Fruit fly (Drosophila melanogaster): Measurements from ENCODE around the gene cerv.

cerv gene

DNA sequence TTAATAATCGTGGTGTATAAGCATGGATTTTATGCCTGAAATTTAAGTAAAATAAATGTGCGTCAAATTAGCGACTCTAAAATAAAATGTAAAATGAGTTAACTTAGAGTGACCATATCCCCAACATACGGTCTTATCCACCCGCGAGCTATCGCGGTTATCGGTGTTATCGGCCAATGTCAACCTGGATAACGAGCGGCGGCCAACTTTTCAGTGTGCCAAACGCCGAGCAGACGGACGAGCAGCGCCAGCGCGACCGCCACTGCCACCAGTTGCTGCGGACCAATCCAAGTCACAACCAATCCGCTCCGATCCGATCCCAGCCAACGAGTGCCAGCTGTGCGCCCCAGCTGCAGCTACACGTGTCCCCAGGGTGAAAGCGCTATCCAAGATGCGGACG lies at the start of gene cerv, which contains the start of gene CG7872:
TSS of gene cerv (minus strand) at position 129 of the 400 bp plus-strand sequence.
TSS of gene CG7872 (plus strand) at position 163 of the 400 bp plus-strand sequence.
- peak; percentile 42 for TF ChIP-seq CG17801 (GFP tag; optimal IDR thresholded peaks at IDR 0.05; ENCODE audit: partially characterized antibody)

DNA sequence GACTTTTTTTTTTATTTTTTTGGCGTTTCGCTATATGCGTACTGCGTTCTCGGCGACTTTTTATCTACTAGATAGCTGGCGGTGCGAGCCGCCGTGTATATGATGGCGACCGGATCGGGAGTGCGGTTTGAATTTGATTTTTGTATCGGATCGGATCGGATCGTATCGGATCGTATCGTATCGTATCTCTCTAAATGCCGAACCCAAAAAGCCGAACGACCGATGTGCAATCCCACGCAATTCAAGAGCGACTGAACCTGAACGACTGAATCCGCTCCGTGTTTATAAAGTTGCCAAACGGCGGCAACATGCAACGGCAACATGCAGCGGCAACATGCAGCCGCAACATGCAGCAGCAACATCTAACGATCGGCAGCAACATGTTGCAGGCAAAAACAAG lies 48.3 kb upstream of the cerv start:
- TF ChIP-seq CG17801 (GFP tag; optimal IDR thresholded peaks at IDR 0.05; ENCODE audit: partially characterized antibody), result peak; percentile 40

dm6 chrX:15623809-15624208 lies 45.8 kb upstream of the cerv start:
- no peak for TF ChIP-seq CG17801 (GFP tag; optimal IDR thresholded peaks at IDR 0.05; ENCODE audit: partially characterized antibody)

DNA sequence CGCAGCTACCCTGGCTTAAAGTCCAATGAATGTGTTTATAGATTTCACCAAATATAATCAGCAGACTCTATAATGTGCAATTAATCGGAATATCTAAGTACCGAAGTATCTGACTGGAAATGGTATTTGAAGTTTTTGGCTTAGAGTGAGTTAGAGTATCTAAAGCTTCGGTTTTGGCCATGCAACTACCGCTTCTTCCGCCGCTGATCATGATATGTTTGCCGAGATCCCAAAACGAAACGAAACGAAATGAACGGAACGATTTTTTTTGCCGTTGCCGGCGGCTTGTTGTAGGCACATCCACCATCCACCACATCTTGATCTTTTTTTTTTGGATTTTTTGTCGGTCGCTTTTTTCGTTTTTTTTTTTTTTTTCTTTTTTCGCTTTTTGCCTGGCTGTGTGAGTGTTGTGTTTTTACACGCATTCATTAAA lies 45.0 kb upstream of the cerv start:
- TF ChIP-seq CG17801 (GFP tag; optimal IDR thresholded peaks at IDR 0.05; ENCODE audit: partially characterized antibody), result no peak

- no peak for TF ChIP-seq CG17801 (GFP tag; optimal IDR thresholded peaks at IDR 0.05; ENCODE audit: partially characterized antibody)
Observed at dm6 chrX:15620439-15621227, 42.7 kb upstream of the cerv start.

dm6 chrX:15619631-15619960 lies 41.6 kb upstream of the cerv start:
- no peak for TF ChIP-seq CG17801 (GFP tag; optimal IDR thresholded peaks at IDR 0.05; ENCODE audit: partially characterized antibody)

DNA sequence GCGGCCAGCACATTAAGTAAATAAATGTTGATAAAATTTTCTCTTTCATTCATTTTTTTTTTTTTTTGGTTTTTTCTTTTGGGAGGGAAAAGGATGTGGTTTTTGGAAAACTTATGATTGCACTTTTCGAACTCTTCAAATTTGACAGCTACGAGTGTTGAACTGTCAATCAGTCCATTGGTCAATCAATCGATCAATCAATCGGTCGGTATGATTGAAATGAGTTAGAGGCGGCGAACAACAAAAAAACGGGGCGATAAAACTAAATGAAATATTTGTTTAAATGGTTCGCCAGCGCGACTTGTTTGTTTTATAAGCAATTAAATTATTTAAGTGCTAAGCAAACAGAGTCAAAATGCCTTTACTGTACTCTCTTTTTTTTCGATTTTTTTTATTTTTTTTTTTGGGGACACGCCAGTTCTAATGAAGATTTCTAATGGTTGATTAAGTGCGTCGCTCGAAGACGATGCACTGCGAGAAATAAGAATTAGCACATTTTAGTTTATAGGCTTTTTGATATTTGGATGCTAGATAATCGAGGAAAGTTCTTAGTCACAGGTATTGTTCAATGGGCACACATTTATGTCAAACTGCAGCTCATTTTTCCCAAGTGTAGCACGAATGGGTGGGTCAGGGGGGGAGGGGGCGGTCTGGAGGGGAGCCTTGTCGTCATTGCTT lies 41.1 kb upstream of the cerv start:
- TF ChIP-seq CG17801 (GFP tag; optimal IDR thresholded peaks at IDR 0.05; ENCODE audit: partially characterized antibody), result no peak

DNA sequence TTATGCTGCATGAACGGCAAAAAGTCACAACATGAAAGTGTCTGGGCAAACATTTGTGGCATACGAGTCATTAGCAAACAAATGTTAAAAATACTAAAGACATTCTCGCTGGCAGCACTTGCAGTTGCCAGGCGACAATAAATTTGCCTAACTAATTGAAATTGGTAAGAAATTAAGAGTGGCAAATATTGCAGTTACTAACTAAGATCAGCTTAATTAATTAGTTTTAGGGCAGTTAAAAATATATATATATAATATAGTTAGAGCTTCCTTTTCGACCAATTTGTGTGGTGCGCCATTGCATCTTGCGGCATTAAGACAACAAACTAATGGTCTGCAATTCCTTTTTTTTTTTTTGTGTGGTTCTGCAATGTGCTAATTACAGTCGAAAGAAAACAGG lies 39.9 kb upstream of the cerv start:
- TF ChIP-seq CG17801 (GFP tag; optimal IDR thresholded peaks at IDR 0.05; ENCODE audit: partially characterized antibody), result no peak

DNA sequence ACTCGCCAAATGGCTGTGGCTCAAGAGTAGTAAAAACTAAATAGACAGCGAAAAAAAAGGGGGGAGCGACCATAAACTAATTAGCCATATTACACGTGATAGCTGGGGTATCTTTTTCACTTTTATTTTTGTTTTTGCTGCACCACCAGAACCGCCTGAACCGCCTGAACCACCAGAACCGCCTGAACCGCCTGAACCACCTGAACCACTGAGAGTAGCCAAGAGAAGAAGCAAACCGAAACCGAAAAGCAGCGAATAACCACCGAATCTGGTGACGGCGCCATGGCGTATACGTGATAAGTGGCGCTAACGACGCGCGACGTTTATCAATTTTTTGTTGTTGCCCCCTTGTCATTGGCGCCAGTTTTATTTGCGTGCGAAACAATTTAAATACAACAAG lies 38.6 kb upstream of the cerv start:
- no peak for TF ChIP-seq CG17801 (GFP tag; optimal IDR thresholded peaks at IDR 0.05; ENCODE audit: partially characterized antibody)

DNA sequence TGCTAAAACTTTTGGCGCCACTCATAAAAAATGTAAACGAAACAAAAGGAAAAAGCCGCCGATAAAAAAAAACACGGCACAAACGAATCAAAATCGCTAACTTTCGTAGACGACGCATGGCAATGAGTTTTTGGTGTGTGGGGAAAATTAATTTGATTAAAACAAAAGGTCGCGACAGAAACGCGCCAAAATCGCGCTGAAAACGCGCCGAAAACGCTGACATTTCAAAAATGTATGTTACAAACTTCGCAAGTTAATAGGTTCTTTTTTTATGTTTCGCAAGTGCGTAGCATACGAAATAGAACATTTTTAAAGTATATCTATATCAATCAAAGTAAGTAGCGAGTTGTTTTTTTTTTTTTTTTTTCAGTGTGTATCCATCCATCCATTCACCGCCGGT lies 38.0 kb upstream of the cerv start:
- no peak for TF ChIP-seq CG17801 (GFP tag; optimal IDR thresholded peaks at IDR 0.05; ENCODE audit: partially characterized antibody)

- TF ChIP-seq CG17801 (GFP tag; optimal IDR thresholded peaks at IDR 0.05; ENCODE audit: partially characterized antibody), result peak; percentile 30
Observed at dm6 chrX:15615426-15615825, 37.5 kb upstream of the cerv start.

dm6 chrX:15611795-15612194 lies 33.8 kb upstream of the cerv start:
- no peak for TF ChIP-seq CG17801 (GFP tag; optimal IDR thresholded peaks at IDR 0.05; ENCODE audit: partially characterized antibody)

- TF ChIP-seq CG17801 (GFP tag; optimal IDR thresholded peaks at IDR 0.05; ENCODE audit: partially characterized antibody), result no peak
Observed at dm6 chrX:15610957-15611356, 33.0 kb upstream of the cerv start.

- no peak for TF ChIP-seq CG17801 (GFP tag; optimal IDR thresholded peaks at IDR 0.05; ENCODE audit: partially characterized antibody)
Observed at dm6 chrX:15610173-15610572, 32.2 kb upstream of the cerv start.

- TF ChIP-seq CG17801 (GFP tag; optimal IDR thresholded peaks at IDR 0.05; ENCODE audit: partially characterized antibody), result no peak
Observed at dm6 chrX:15609351-15609750, 31.4 kb upstream of the cerv start.

DNA sequence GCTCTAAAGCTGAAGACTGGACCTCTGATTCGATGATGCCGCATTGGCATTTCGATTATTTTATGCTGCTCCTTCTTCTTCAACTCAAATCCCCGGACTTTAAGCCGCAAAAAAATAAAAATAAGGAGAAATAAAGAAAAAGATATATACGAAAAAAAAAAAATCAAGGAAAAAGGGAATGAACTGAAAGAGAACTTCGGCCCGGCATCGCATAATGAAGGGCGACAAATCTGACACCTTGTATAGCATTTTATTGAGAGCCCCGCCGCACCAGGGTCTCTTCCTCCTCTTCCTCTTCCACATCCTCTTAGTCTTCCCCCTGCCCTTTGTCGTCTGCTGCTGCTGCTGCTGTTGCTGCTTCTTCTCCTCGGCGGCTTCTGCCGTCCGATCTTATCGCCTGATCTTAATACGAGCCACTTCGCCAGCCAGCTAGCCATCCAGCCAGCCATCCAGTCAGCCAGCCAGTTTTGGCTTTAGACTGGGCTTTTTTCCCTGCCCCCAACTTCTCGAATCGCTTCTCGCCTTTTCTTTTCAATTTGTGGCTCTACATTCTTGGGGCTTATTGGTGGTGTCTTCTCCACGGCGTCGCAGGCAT lies 30.9 kb upstream of the cerv start:
- no peak for TF ChIP-seq CG17801 (GFP tag; optimal IDR thresholded peaks at IDR 0.05; ENCODE audit: partially characterized antibody)
